Fruit fly (Drosophila melanogaster): ENCODE data around the gene CG33543.

CG33543 gene

dm6 chr2L:1947959-1948358 is 58.2 kb downstream of the CG33543 start:
- TF ChIP-seq gl (tag; optimal IDR thresholded peaks at IDR 0.05) (no peak), CG4496 (GFP tag; IDR thresholded peaks at IDR 0.05) (no peak), CG9948 (tag; optimal IDR thresholded peaks at IDR 0.05) (no peak), CG13204 (GFP tag; optimal IDR thresholded peaks at IDR 0.05) (no peak), CG8301 (tag; optimal IDR thresholded peaks at IDR 0.05) (no peak), Snoo (tag; optimal IDR thresholded peaks at IDR 0.05) (no peak), rn (GFP tag; IDR thresholded peaks at IDR 0.05) (no peak), Ets98B (GFP tag; IDR thresholded peaks at IDR 0.05) (no peak)

Data from whole organism, pupa.